Fruit fly (Drosophila melanogaster) whole organism: ENCODE results near the gene CG44141.
"Not testable (repeated sequence)": the region's sequence is repeated elsewhere in the genome, so short reads cannot be mapped to it uniquely, and the experiment has no call there.

ENCODE experiments used
- CG8478 ChIP-seq: fragments of >200 bp; optimal IDR thresholded peaks from 2 replicates; lab custom pipeline; 2018; ENCODE audit warnings: inconsistent platforms
- Dll ChIP-seq: fragments of >200 bp; optimal IDR thresholded peaks from 2 replicates; lab custom pipeline; 2017
- pan ChIP-seq: fragments of >200 bp; optimal IDR thresholded peaks from 2 replicates; lab custom pipeline; 2017

- not testable (repeated sequence) for TF ChIP-seq CG8478, pan, Dll (lab: Kevin White, UChicago)
Measured at dm6 chr2L:15704871-15705270, 45.6 kb upstream of the CG44141 start, which contains the start of gene CG31827.
